Worm (Caenorhabditis elegans): ENCODE results near the gene rab-35.

- TF ChIP-seq ref-1 (GFP tag; conservative IDR thresholded peaks at IDR 0.05) = no peak
- no peak for TF ChIP-seq flt-1 (GFP tag; IDR thresholded peaks at IDR 0.05)
- TF ChIP-seq cog-1 (tag; optimal IDR thresholded peaks at IDR 0.05) = no peak
- no peak for TF ChIP-seq ztf-23 (GFP tag; IDR thresholded peaks at IDR 0.05)
- no peak for TF ChIP-seq klf-2 (GFP tag; conservative IDR thresholded peaks at IDR 0.05)
- no peak for TF ChIP-seq T22C8.4 (GFP tag; IDR thresholded peaks at IDR 0.05)
- no peak for TF ChIP-seq ztf-29 (GFP tag; IDR thresholded peaks at IDR 0.05)
Observed at ce11 chrIII:11360156-11360555, 48.8 kb upstream of the rab-35 start, which contains the start of gene T28D6.4.
